Fruit fly (Drosophila melanogaster): Measurements from ENCODE around the gene Hr39.

The Hr39 gene

dm6 chr2L:21218240-21218911 is 18.7 kb upstream of the Hr39 start, which contains the start of gene CG8679 (continued):
- no peak for TF ChIP-seq pho (GFP tag; optimal IDR thresholded peaks at IDR 0.05)
- TF ChIP-seq aop (GFP tag; IDR thresholded peaks at IDR 0.05) = no peak
- no peak for TF ChIP-seq abd-A (tag; optimal IDR thresholded peaks at IDR 0.05)
- no peak for TF ChIP-seq CG2678 (tag; optimal IDR thresholded peaks at IDR 0.05)
- TF ChIP-seq CG11456 (GFP tag; IDR thresholded peaks at IDR 0.05) = no peak
- TF ChIP-seq Scr (GFP tag; IDR thresholded peaks at IDR 0.05; ENCODE audit: partially characterized antibody) = peak; percentile 46
- no peak for TF ChIP-seq CG7987 (GFP tag; optimal IDR thresholded peaks at IDR 0.05)
- no peak for TF ChIP-seq TFAM (GFP tag; optimal IDR thresholded peaks at IDR 0.05)
- TF ChIP-seq Asciz (GFP tag; optimal IDR thresholded peaks at IDR 0.05) = no peak
- no peak for TF ChIP-seq Aef1 (GFP tag; IDR thresholded peaks at IDR 0.05)
- TF ChIP-seq amos (GFP tag; IDR thresholded peaks at IDR 0.05; ENCODE audit: partially characterized antibody) = peak; percentile 49; the same call in 1 of the 2 replicates
- no peak for TF ChIP-seq Camta (GFP tag; optimal IDR thresholded peaks at IDR 0.05)
- TF ChIP-seq tup (GFP tag; optimal IDR thresholded peaks at IDR 0.05) = no peak
- TF ChIP-seq CG15011 (GFP tag; optimal IDR thresholded peaks at IDR 0.05) = no peak
- TF ChIP-seq lmd (GFP tag; IDR thresholded peaks at IDR 0.05) = no peak
- peak; percentile 77 for TF ChIP-seq mirr (GFP tag; optimal IDR thresholded peaks at IDR 0.05)
- TF ChIP-seq Sry-δ (GFP tag; optimal IDR thresholded peaks at IDR 0.05) = peak; percentile 73
- no peak for TF ChIP-seq Chrac-16 (GFP tag; optimal IDR thresholded peaks at IDR 0.05)
- no peak for TF ChIP-seq tna (GFP tag; IDR thresholded peaks at IDR 0.05; ENCODE audit: partially characterized antibody)
- TF ChIP-seq wdn (GFP tag; IDR thresholded peaks at IDR 0.05) = no peak
- TF ChIP-seq CG3065 (GFP tag; optimal IDR thresholded peaks at IDR 0.05) = no peak
- TF ChIP-seq CG12071 (GFP tag; optimal IDR thresholded peaks at IDR 0.05) = no peak
- TF ChIP-seq CG11723 (GFP tag; optimal IDR thresholded peaks at IDR 0.05) = no peak
- no peak for TF ChIP-seq slbo (GFP tag; IDR thresholded peaks at IDR 0.05)
- peak; percentile 31 for TF ChIP-seq CG15601 (tag; optimal IDR thresholded peaks at IDR 0.05)
- TF ChIP-seq CG9932 (GFP tag; IDR thresholded peaks at IDR 0.05) = 0 out of 2 replicates have a peak, but pooled peaks have one; percentile 25
- TF ChIP-seq ERR (GFP tag; optimal IDR thresholded peaks at IDR 0.05) = peak; percentile 8
- TF ChIP-seq CG17802 (tag; optimal IDR thresholded peaks at IDR 0.05) = no peak
- no peak for TF ChIP-seq croc (GFP tag; conservative IDR thresholded peaks at IDR 0.05)
- no peak for TF ChIP-seq CG11696 (GFP tag; IDR thresholded peaks at IDR 0.05)
- TF ChIP-seq inv (GFP tag; IDR thresholded peaks at IDR 0.05; ENCODE audit: partially characterized antibody) = 0 out of 2 replicates have a peak, but pooled peaks have one; percentile 21
- no peak for TF ChIP-seq dmrt99B (tag; optimal IDR thresholded peaks at IDR 0.05)
- peak; percentile 39 for TF ChIP-seq CG14710 (tag; optimal IDR thresholded peaks at IDR 0.05)
- no peak for TF ChIP-seq CG6854 (GFP tag; optimal IDR thresholded peaks at IDR 0.05)
- TF ChIP-seq wek (GFP tag; optimal IDR thresholded peaks at IDR 0.05) = no peak
- TF ChIP-seq sug (tag; optimal IDR thresholded peaks at IDR 0.05) = peak; percentile 78
- TF ChIP-seq Ssrp (tag; optimal IDR thresholded peaks at IDR 0.05) = no peak
- TF ChIP-seq bigmax (GFP tag; optimal IDR thresholded peaks at IDR 0.05) = peak; percentile 42
- peak; percentile 49 for TF ChIP-seq unc-4 (GFP tag; IDR thresholded peaks at IDR 0.05; ENCODE audit: partially characterized antibody)
- no peak for TF ChIP-seq Atf3 (GFP tag; optimal IDR thresholded peaks at IDR 0.05)
- TF ChIP-seq eve (GFP tag; optimal IDR thresholded peaks at IDR 0.05) = no peak
- TF ChIP-seq CG7556 (GFP tag; optimal IDR thresholded peaks at IDR 0.05) = no peak
- TF ChIP-seq CG17328 (GFP tag; IDR thresholded peaks at IDR 0.05) = 0 out of 2 replicates have a peak, but pooled peaks have one; percentile 42
- TF ChIP-seq CG12219 (GFP tag; optimal IDR thresholded peaks at IDR 0.05) = peak; percentile 32
- no peak for TF ChIP-seq CG30403 (GFP tag; optimal IDR thresholded peaks at IDR 0.05)
- no peak for TF ChIP-seq scrt (GFP tag; optimal IDR thresholded peaks at IDR 0.05)
- peak; percentile 97 for TF ChIP-seq E2f2 (GFP tag; IDR thresholded peaks at IDR 0.05)
- TF ChIP-seq al (GFP tag; IDR thresholded peaks at IDR 0.05) = no peak
- peak; percentile 96 for TF ChIP-seq CG9797 (GFP tag; optimal IDR thresholded peaks at IDR 0.05)
